Fruit fly (Drosophila melanogaster) whole organism, embryonic: ENCODE results near the gene CG33160.

Source experiments
- Ada2b ChIP-seq: fragments of 200-800 bp; sonication (Bioruptor generic); IDR thresholded peaks from 2 replicates; pipeline ENCODE4 v1.3.6; 2022; ENCODE audit warnings: missing biosample characterization, missing genetic modification characterization
- Adf1 ChIP-seq: fragments of 200-800 bp; sonication (Bioruptor generic); IDR thresholded peaks from 2 replicates; pipeline ENCODE4 v1.3.6; 2022; ENCODE audit warnings: missing biosample characterization, missing genetic modification characterization
- Bteb2 ChIP-seq: fragments of 200-800 bp; sonication (Bioruptor generic); optimal IDR thresholded peaks from 2 replicates; lab custom pipeline; 2016; ENCODE audit warnings: missing biosample characterization, missing genetic modification characterization
- CG10147 ChIP-seq: fragments of 200-800 bp; sonication (Bioruptor generic); optimal IDR thresholded peaks from 2 replicates; lab custom pipeline; 2019; ENCODE audit warnings: missing biosample characterization, mild to moderate bottlenecking, missing genetic modification characterization, moderate library complexity
- CG1024 ChIP-seq: fragments of 200-800 bp; sonication (Bioruptor generic); IDR thresholded peaks from 2 replicates; pipeline ENCODE4 v1.3.6; 2022; ENCODE audit warnings: missing biosample characterization, missing genetic modification characterization
- CG1233 ChIP-seq: fragments of 200-800 bp; sonication (Bioruptor generic); optimal IDR thresholded peaks from 4 replicates; lab custom pipeline; 2018; ENCODE audit warnings: missing biosample characterization, mild to moderate bottlenecking, missing genetic modification characterization
- CG12942 ChIP-seq: fragments of 200-800 bp; sonication (Bioruptor generic); optimal IDR thresholded peaks from 3 replicates; lab custom pipeline; 2016; ENCODE audit warnings: missing biosample characterization, missing genetic modification characterization
- CG14014 ChIP-seq: fragments of 200-800 bp; sonication (Bioruptor generic); IDR thresholded peaks from 2 replicates; pipeline ENCODE4 v1.3.6; 2022; ENCODE audit warnings: missing biosample characterization, missing genetic modification characterization
- CG14710 ChIP-seq: fragments of 200-800 bp; sonication (Bioruptor generic); optimal IDR thresholded peaks from 3 replicates; lab custom pipeline; 2019; ENCODE audit warnings: missing biosample characterization, mild to moderate bottlenecking, missing genetic modification characterization, moderate library complexity
- CG15479 ChIP-seq: fragments of 200-800 bp; sonication (Bioruptor generic); optimal IDR thresholded peaks from 3 replicates; lab custom pipeline; 2019; ENCODE audit warnings: missing biosample characterization, mild to moderate bottlenecking, missing genetic modification characterization, moderate library complexity
- CG17186 ChIP-seq: fragments of 200-800 bp; sonication (Bioruptor generic); optimal IDR thresholded peaks from 3 replicates; lab custom pipeline; 2017; ENCODE audit warnings: missing biosample characterization, missing genetic modification reagents, missing genetic modification characterization
- CG17912 ChIP-seq: fragments of 200-800 bp; sonication (Bioruptor generic); optimal IDR thresholded peaks from 2 replicates; lab custom pipeline; 2018; ENCODE audit warnings: missing biosample characterization, mild to moderate bottlenecking, missing genetic modification characterization
- CG1832 ChIP-seq: fragments of 200-800 bp; sonication (Bioruptor generic); optimal IDR thresholded peaks from 2 replicates; lab custom pipeline; 2017; ENCODE audit warnings: missing biosample characterization, mild to moderate bottlenecking, missing genetic modification characterization, inconsistent platforms
- CG32532 ChIP-seq: fragments of 200-800 bp; sonication (Bioruptor generic); IDR thresholded peaks from 2 replicates; pipeline ENCODE4 v1.3.6; 2022; ENCODE audit warnings: missing biosample characterization, missing genetic modification characterization
- CG32767 ChIP-seq: fragments of 200-800 bp; sonication (Bioruptor generic); IDR thresholded peaks from 2 replicates; pipeline ENCODE4 v1.3.6; 2022; ENCODE audit warnings: missing biosample characterization, missing genetic modification characterization
- CG33213 ChIP-seq: fragments of 200-800 bp; sonication (Bioruptor generic); optimal IDR thresholded peaks from 3 replicates; lab custom pipeline; 2016; ENCODE audit warnings: missing biosample characterization, missing genetic modification characterization
- CG4360 ChIP-seq: fragments of 200-800 bp; sonication (Bioruptor generic); IDR thresholded peaks from 2 replicates; pipeline ENCODE4 v1.3.6; 2022; ENCODE audit warnings: missing biosample characterization, missing genetic modification characterization
- CG4730 ChIP-seq: fragments of 200-800 bp; sonication (Bioruptor generic); IDR thresholded peaks from 2 replicates; pipeline ENCODE4 v1.3.6; 2022; ENCODE audit warnings: missing biosample characterization, missing genetic modification characterization
- CG4820 ChIP-seq: fragments of 200-800 bp; sonication (Bioruptor generic); optimal IDR thresholded peaks from 3 replicates; lab custom pipeline; 2016; ENCODE audit warnings: missing biosample characterization, missing genetic modification characterization
- CG6272 ChIP-seq: fragments of 200-800 bp; sonication (Bioruptor generic); IDR thresholded peaks from 2 replicates; pipeline ENCODE4 v1.3.6; 2022; ENCODE audit warnings: missing biosample characterization, missing genetic modification characterization
- CG6791 ChIP-seq: fragments of 200-800 bp; sonication (Bioruptor generic); IDR thresholded peaks from 3 replicates; pipeline ENCODE4 v1.3.6; 2022; ENCODE audit warnings: missing biosample characterization, missing genetic modification characterization; ENCODE audit not compliant: partially characterized antibody
- CG6813 ChIP-seq: fragments of 200-800 bp; sonication (Bioruptor generic); optimal IDR thresholded peaks from 2 replicates; lab custom pipeline; 2017; ENCODE audit warnings: missing biosample characterization, missing genetic modification characterization, mild to moderate bottlenecking, moderate library complexity, missing genetic modification reagents
- CG9437 ChIP-seq: fragments of 200-800 bp; sonication (Bioruptor generic); optimal IDR thresholded peaks from 2 replicates; lab custom pipeline; 2018; ENCODE audit warnings: missing biosample characterization, mild to moderate bottlenecking, missing genetic modification characterization
- CHES-1-like ChIP-seq: fragments of 200-800 bp; sonication (Bioruptor generic); optimal IDR thresholded peaks from 2 replicates; lab custom pipeline; 2016; ENCODE audit warnings: missing biosample characterization, missing genetic modification characterization
- CrebB ChIP-seq: fragments of 200-800 bp; sonication (Bioruptor generic); optimal IDR thresholded peaks from 3 replicates; lab custom pipeline; 2018; ENCODE audit warnings: missing biosample characterization, mild to moderate bottlenecking, missing genetic modification characterization
- Dp ChIP-seq: fragments of 200-800 bp; sonication (Bioruptor generic); optimal IDR thresholded peaks from 2 replicates; lab custom pipeline; 2018; ENCODE audit warnings: missing biosample characterization, mild to moderate bottlenecking, missing genetic modification characterization, moderate library complexity
- Dref ChIP-seq: fragments of 200-800 bp; sonication (Bioruptor generic); IDR thresholded peaks from 2 replicates; pipeline ENCODE4 v1.3.6; 2022; ENCODE audit warnings: missing biosample characterization, missing genetic modification characterization
- Fer3 ChIP-seq: fragments of 200-800 bp; sonication (Bioruptor generic); optimal IDR thresholded peaks from 2 replicates; lab custom pipeline; 2018; ENCODE audit warnings: missing biosample characterization, mild to moderate bottlenecking, missing genetic modification characterization, moderate library complexity
- HmgD ChIP-seq: fragments of 200-800 bp; sonication (Bioruptor generic); optimal IDR thresholded peaks from 3 replicates; lab custom pipeline; 2016; ENCODE audit warnings: missing biosample characterization, missing genetic modification characterization
- Hmr ChIP-seq: fragments of 200-800 bp; sonication (Bioruptor generic); optimal IDR thresholded peaks from 3 replicates; lab custom pipeline; 2017; ENCODE audit warnings: mild to moderate bottlenecking, missing biosample characterization, missing genetic modification reagents, missing genetic modification characterization
- Meics ChIP-seq: fragments of 200-800 bp; sonication (Bioruptor generic); optimal IDR thresholded peaks from 2 replicates; lab custom pipeline; 2017; ENCODE audit warnings: missing biosample characterization, mild to moderate bottlenecking, missing genetic modification characterization
- Spps ChIP-seq: fragments of 200-800 bp; sonication (Bioruptor generic); optimal IDR thresholded peaks from 2 replicates; lab custom pipeline; 2018; ENCODE audit warnings: missing biosample characterization, mild to moderate bottlenecking, missing genetic modification characterization
- Ssrp ChIP-seq: fragments of 200-800 bp; sonication (Bioruptor generic); optimal IDR thresholded peaks from 2 replicates; lab custom pipeline; 2018; ENCODE audit warnings: missing biosample characterization, mild to moderate bottlenecking, missing genetic modification characterization, moderate library complexity
- bowl ChIP-seq: fragments of 200-800 bp; sonication (Bioruptor generic); IDR thresholded peaks from 2 replicates; pipeline ENCODE4 v1.3.6; 2022; ENCODE audit warnings: missing biosample characterization, missing genetic modification characterization
- chinmo ChIP-seq: fragments of 200-800 bp; sonication (Bioruptor generic); IDR thresholded peaks from 4 replicates; pipeline ENCODE4 v1.3.6; 2022; ENCODE audit warnings: missing biosample characterization, missing genetic modification characterization; ENCODE audit not compliant: partially characterized antibody
- dmrt99B ChIP-seq: fragments of 200-800 bp; sonication (Bioruptor generic); optimal IDR thresholded peaks from 2 replicates; lab custom pipeline; 2018; ENCODE audit warnings: missing biosample characterization, mild to moderate bottlenecking, missing genetic modification characterization, moderate library complexity
- dysf ChIP-seq: fragments of 200-800 bp; sonication (Bioruptor generic); IDR thresholded peaks from 3 replicates; pipeline ENCODE4 v1.3.6; 2022; ENCODE audit warnings: missing biosample characterization, missing genetic modification characterization
- esg ChIP-seq: fragments of 200-800 bp; sonication (Bioruptor generic); conservative IDR thresholded peaks from 2 replicates; pipeline ENCODE4 v1.3.6; 2022; ENCODE audit warnings: missing biosample characterization, missing genetic modification characterization
- eve ChIP-seq, 2 experiments: fragments of >200 bp; optimal IDR thresholded peaks; 2 replicates each; lab custom pipeline; 2017; ENCODE audit warnings: missing biosample characterization in 2 of 2, missing genetic modification characterization in 2 of 2
- ewg ChIP-seq: fragments of 200-800 bp; sonication (Bioruptor generic); optimal IDR thresholded peaks from 3 replicates; lab custom pipeline; 2017; ENCODE audit warnings: mild to moderate bottlenecking, missing biosample characterization, missing genetic modification reagents, missing genetic modification characterization
- gem ChIP-seq: fragments of 200-800 bp; sonication (Bioruptor generic); optimal IDR thresholded peaks from 2 replicates; lab custom pipeline; 2019; ENCODE audit warnings: missing biosample characterization, mild to moderate bottlenecking, missing genetic modification characterization, moderate library complexity
- hb ChIP-seq: fragments of 200-800 bp; sonication (Bioruptor generic); IDR thresholded peaks from 3 replicates; pipeline ENCODE4 v1.3.6; 2022; ENCODE audit warnings: missing biosample characterization, missing genetic modification characterization; ENCODE audit not compliant: partially characterized antibody
- hkb ChIP-seq, 2 experiments: fragments of 200-800 bp in 1 of 2; fragments of >200 bp in 1 of 2; sonication (Bioruptor generic) in 1 of 2; IDR thresholded peaks in 1 of 2; optimal IDR thresholded peaks in 1 of 2; 2 replicates each; pipeline versions ENCODE4 v1.3.6 to Lab custom; 2017 to 2022; ENCODE audit warnings: missing biosample characterization in 1 of 2, missing genetic modification characterization in 1 of 2
- inv ChIP-seq: fragments of 200-800 bp; sonication (Bioruptor generic); IDR thresholded peaks from 2 replicates; pipeline ENCODE4 v1.3.6; 2022; ENCODE audit warnings: missing biosample characterization, missing genetic modification characterization; ENCODE audit not compliant: partially characterized antibody
- jing ChIP-seq: fragments of 200-800 bp; sonication (Bioruptor generic); optimal IDR thresholded peaks from 2 replicates; lab custom pipeline; 2018; ENCODE audit warnings: missing biosample characterization, mild to moderate bottlenecking, missing genetic modification characterization
- nerfin-1 ChIP-seq: fragments of 200-800 bp; sonication (Bioruptor generic); optimal IDR thresholded peaks from 3 replicates; lab custom pipeline; 2019; ENCODE audit warnings: missing biosample characterization, mild to moderate bottlenecking, missing genetic modification characterization, moderate library complexity
- so ChIP-seq: fragments of 200-800 bp; sonication (Bioruptor generic); IDR thresholded peaks from 3 replicates; pipeline ENCODE4 v1.3.6; 2022; ENCODE audit warnings: missing biosample characterization, missing genetic modification characterization
- sqz ChIP-seq: fragments of 200-800 bp; sonication (Bioruptor generic); optimal IDR thresholded peaks from 3 replicates; lab custom pipeline; 2018; ENCODE audit warnings: missing biosample characterization, mild to moderate bottlenecking, missing genetic modification characterization
- tup ChIP-seq: fragments of 200-800 bp; sonication (Bioruptor generic); optimal IDR thresholded peaks from 2 replicates; lab custom pipeline; 2016; ENCODE audit warnings: missing biosample characterization, mild to moderate bottlenecking, missing genetic modification characterization, moderate library complexity

Gene CG33160

dm6 chr3L:3192912-3193311 is 13.3 kb downstream of the CG33160 start, which contains the start of gene Hsp83 (continued):
- peak; percentile 98 for TF ChIP-seq CG33213 (GFP tag; lab: Kevin White, UChicago)
- TF ChIP-seq CHES-1-like (GFP tag; lab: Kevin White, UChicago) = peak; percentile 96
- peak; percentile 88 for TF ChIP-seq ewg (GFP tag; lab: Kevin White, UChicago)
- no peak for TF ChIP-seq CG1832 (GFP tag; lab: Kevin White, UChicago)
- TF ChIP-seq dmrt99B = peak; percentile 88
- no peak for TF ChIP-seq hkb (optimal IDR thresholded peaks at IDR 0.05; lab: Kevin White, UChicago)
- TF ChIP-seq hkb (GFP tag; IDR thresholded peaks at IDR 0.05; lab: Robert Waterston, UW) = peak; percentile 96
- peak; percentile 95 for TF ChIP-seq CG32532 (GFP tag; lab: Robert Waterston, UW)
- peak; percentile 84 for TF ChIP-seq tup (GFP tag; lab: Kevin White, UChicago)
- no peak for TF ChIP-seq hb (GFP tag; lab: Robert Waterston, UW)
- TF ChIP-seq CG4730 = peak; percentile 77; the same call in 1 of the 2 replicates
- TF ChIP-seq CrebB (tag; lab: Kevin White, UChicago) = peak; percentile 99
- TF ChIP-seq bowl (GFP tag; lab: Robert Waterston, UW) = peak; percentile 81; the same call in 1 of the 2 replicates
- TF ChIP-seq CG1024 (GFP tag; lab: Robert Waterston, UW) = peak; percentile 92
- peak; percentile 84; the same call in 3 of the 4 replicates for TF ChIP-seq chinmo (GFP tag; lab: Robert Waterston, UW)
- TF ChIP-seq Ssrp (tag; lab: Kevin White, UChicago) = peak; percentile 58
- peak; percentile 98 for TF ChIP-seq sqz (GFP tag; lab: Kevin White, UChicago)
- TF ChIP-seq dysf = peak; percentile 89
- peak; percentile 70 for TF ChIP-seq HmgD (GFP tag; lab: Kevin White, UChicago)
- peak; percentile 91 for TF ChIP-seq CG9437 (GFP tag; lab: Kevin White, UChicago)
- peak; percentile 90 for TF ChIP-seq Bteb2 (GFP tag; lab: Kevin White, UChicago)
- peak; percentile 74 for TF ChIP-seq CG4360 (GFP tag; lab: Robert Waterston, UW)
- peak; percentile 99 for TF ChIP-seq Meics (GFP tag; lab: Kevin White, UChicago)
- TF ChIP-seq CG12942 (GFP tag; lab: Kevin White, UChicago) = peak; percentile 76
- TF ChIP-seq CG17186 (GFP tag; lab: Kevin White, UChicago) = peak; percentile 96
- peak; percentile 90 for TF ChIP-seq CG14014 (GFP tag; lab: Robert Waterston, UW)
- peak; percentile 56 for TF ChIP-seq CG6272 (GFP tag; lab: Robert Waterston, UW)
- TF ChIP-seq Ada2b (GFP tag; lab: Robert Waterston, UW) = peak; percentile 68; the same call in 1 of the 2 replicates
- peak; percentile 98 for TF ChIP-seq Fer3
- peak; percentile 99 for TF ChIP-seq CG17912
- peak; percentile 86 for TF ChIP-seq CG32767
- peak; percentile 63 for TF ChIP-seq esg
- TF ChIP-seq CG4820 (GFP tag; lab: Kevin White, UChicago) = peak; percentile 76
- TF ChIP-seq Dref (GFP tag; lab: Robert Waterston, UW) = no peak; the same call in 1 of the 2 replicates
- peak; percentile 77 for TF ChIP-seq Adf1
- TF ChIP-seq Dp (GFP tag; lab: Kevin White, UChicago) = peak; percentile 94
- TF ChIP-seq eve (GFP tag; optimal IDR thresholded peaks at IDR 0.05; lab: Kevin White, UChicago) = no peak
- peak; percentile 79 for TF ChIP-seq jing (GFP tag; lab: Kevin White, UChicago)
- TF ChIP-seq CG6813 (GFP tag; lab: Kevin White, UChicago) = peak; percentile 100
- TF ChIP-seq CG10147 (GFP tag; lab: Kevin White, UChicago) = peak; percentile 88
- TF ChIP-seq Spps (tag; lab: Kevin White, UChicago) = peak; percentile 80
- TF ChIP-seq CG14710 (tag; lab: Kevin White, UChicago) = peak; percentile 83
- peak; percentile 94 for TF ChIP-seq nerfin-1 (tag; lab: Kevin White, UChicago)
- TF ChIP-seq CG15479 = peak; percentile 53
- TF ChIP-seq Hmr (GFP tag; lab: Kevin White, UChicago) = peak; percentile 99
- peak; percentile 95 for TF ChIP-seq so (GFP tag; lab: Robert Waterston, UW)
- peak; percentile 23; the same call in 1 of the 3 replicates for TF ChIP-seq CG6791 (GFP tag; lab: Robert Waterston, UW)
- TF ChIP-seq inv (GFP tag; lab: Robert Waterston, UW) = no peak
- TF ChIP-seq gem (tag; lab: Kevin White, UChicago) = peak; percentile 77
- peak; percentile 98 for TF ChIP-seq CG1233 (GFP tag; lab: Kevin White, UChicago)
